Worm (Caenorhabditis elegans): ENCODE results near the gene F08F3.4.

Gene F08F3.4

ce11 chrV:5368792-5369191 is 42.0 kb upstream of the F08F3.4 start, which contains the start of gene T09D3.9:
Gene T09D3.9, minus strand, starts transcription at chrV:5368892.
- TF ChIP-seq nhr-20 (tag; optimal IDR thresholded peaks at IDR 0.05) = no peak
- no peak for TF ChIP-seq lin-15B (tag; optimal IDR thresholded peaks at IDR 0.05)
- no peak for TF ChIP-seq alr-1 (tag; optimal IDR thresholded peaks at IDR 0.05; ENCODE audit: borderline replicate concordance)

DNA sequence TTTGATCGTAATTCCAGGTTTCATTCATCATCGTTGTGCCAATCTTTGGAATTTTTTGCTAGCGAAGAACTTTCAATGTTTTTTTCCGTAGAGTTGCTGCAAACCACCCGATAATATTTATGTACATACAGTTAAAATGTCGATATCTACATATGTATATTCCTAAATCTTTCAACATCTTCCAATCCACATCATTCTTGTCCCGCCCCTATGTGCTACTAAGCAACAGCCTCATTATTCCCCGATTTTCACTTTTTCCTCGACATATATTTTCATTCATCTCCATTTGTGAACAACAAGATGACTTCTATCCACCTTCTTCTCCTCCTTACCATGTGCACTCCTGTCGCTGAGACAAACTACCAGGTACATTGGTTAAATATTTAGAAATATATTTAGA is 38.6 kb upstream of the F08F3.4 start, which contains the start of gene C35A11.3:
C35A11.3 (plus strand) TSS at position 301 of the 400 bp plus-strand sequence.
- TF ChIP-seq unc-30 (tag; optimal IDR thresholded peaks at IDR 0.05) = no peak
- TF ChIP-seq hlh-17 (GFP tag; optimal IDR thresholded peaks at IDR 0.05; ENCODE audit: borderline replicate concordance) = no peak
- no peak for TF ChIP-seq tbx-2 (tag; optimal IDR thresholded peaks at IDR 0.05)
- TF ChIP-seq mdl-1 (tag; optimal IDR thresholded peaks at IDR 0.05) = no peak
- no peak for TF ChIP-seq xbp-1 (tag; optimal IDR thresholded peaks at IDR 0.05)
- TF ChIP-seq ces-1 (GFP tag; optimal IDR thresholded peaks at IDR 0.05) = no peak
- no peak for TF ChIP-seq nhr-12 (tag; optimal IDR thresholded peaks at IDR 0.05)
- no peak for TF ChIP-seq blmp-1 (tag; optimal IDR thresholded peaks at IDR 0.05)
- no peak for TF ChIP-seq zip-4 (GFP tag; optimal IDR thresholded peaks at IDR 0.05)
- TF ChIP-seq alr-1 (tag; optimal IDR thresholded peaks at IDR 0.05; ENCODE audit: borderline replicate concordance) = no peak
- no peak for TF ChIP-seq efl-1 (optimal IDR thresholded peaks at IDR 0.05)
- no peak for TF ChIP-seq efl-1 (GFP tag; optimal IDR thresholded peaks at IDR 0.05 in 1 of 2)
- TF ChIP-seq hpl-2 (GFP tag; optimal IDR thresholded peaks at IDR 0.05) = no peak
- no peak for TF ChIP-seq Y116A8C.19 (tag; optimal IDR thresholded peaks at IDR 0.05; ENCODE audit: borderline replicate concordance)
- TF ChIP-seq ceh-82 (tag; optimal IDR thresholded peaks at IDR 0.05) = no peak
- TF ChIP-seq lir-3 (tag; optimal IDR thresholded peaks at IDR 0.05; ENCODE audit: poor library complexity) = no peak
- no peak for TF ChIP-seq ama-1 (optimal IDR thresholded peaks at IDR 0.05)
- no peak for TF ChIP-seq nhr-90 (tag; optimal IDR thresholded peaks at IDR 0.05; ENCODE audit: poor library complexity)
- TF ChIP-seq elt-3 (tag; optimal IDR thresholded peaks at IDR 0.05) = no peak

DNA sequence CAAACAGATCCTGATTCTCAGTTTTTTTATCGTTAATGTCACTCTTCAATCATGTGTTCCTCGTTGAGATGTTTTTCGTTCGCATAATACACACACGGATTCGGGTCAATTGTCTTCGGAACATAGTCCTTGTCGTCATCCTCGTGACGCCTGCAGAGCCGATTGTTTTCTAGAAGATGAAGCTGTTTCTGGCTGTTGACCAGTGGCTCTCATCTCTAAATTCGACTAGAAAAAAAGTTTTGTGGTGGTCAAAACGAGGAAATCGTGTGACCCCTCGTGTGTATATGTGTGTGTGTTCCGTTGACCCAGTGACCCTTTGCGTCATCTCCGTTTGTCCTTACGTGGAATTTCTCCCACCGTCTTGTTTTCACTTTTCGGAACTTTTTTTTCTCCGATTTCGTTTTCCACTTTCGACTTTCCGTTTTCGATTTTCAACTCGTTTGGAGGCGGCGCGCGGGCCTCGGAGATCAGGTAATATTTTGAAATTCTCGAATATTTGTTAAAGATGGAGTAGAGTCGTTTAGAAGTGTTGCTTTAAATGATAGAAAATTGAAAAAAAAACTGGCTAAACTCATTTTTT is 24.8 kb upstream of the F08F3.4 start, which contains the start of gene C35A11.2:
C35A11.2 (plus strand) TSS at position 386 of the 580 bp plus-strand sequence.
- TF ChIP-seq snu-23 (GFP tag; optimal IDR thresholded peaks at IDR 0.05) = no peak
- peak; percentile 96 for TF ChIP-seq blmp-1 (tag; optimal IDR thresholded peaks at IDR 0.05)

ce11 chrV:5392993-5393628 is 17.6 kb upstream of the F08F3.4 start, which contains the start of gene C35A11.4:
Gene C35A11.4, minus strand, starts transcription at chrV:5393148.
- TF ChIP-seq fkh-10 (GFP tag; optimal IDR thresholded peaks at IDR 0.05) = no peak
- no peak for TF ChIP-seq ceh-88 (GFP tag; IDR thresholded peaks at IDR 0.05)
- TF ChIP-seq lsy-2 (tag; optimal IDR thresholded peaks at IDR 0.05) = no peak
- TF ChIP-seq tlp-1 (tag; optimal IDR thresholded peaks at IDR 0.05) = peak; percentile 56
- no peak for TF ChIP-seq Y116A8C.19 (tag; optimal IDR thresholded peaks at IDR 0.05; ENCODE audit: borderline replicate concordance)
- TF ChIP-seq C34B4.2 (tag; optimal IDR thresholded peaks at IDR 0.05) = no peak
- TF ChIP-seq sup-37 (GFP tag; optimal IDR thresholded peaks at IDR 0.05) = no peak
- no peak for TF ChIP-seq nhr-12 (tag; optimal IDR thresholded peaks at IDR 0.05)
- TF ChIP-seq lin-35 (GFP tag; optimal IDR thresholded peaks at IDR 0.05) = peak in 1 of 2 experiments; percentile 23
- TF ChIP-seq nhr-71 (tag; optimal IDR thresholded peaks at IDR 0.05) = peak; percentile 9
- no peak for TF ChIP-seq mef-2 (tag; optimal IDR thresholded peaks at IDR 0.05)
- TF ChIP-seq fkh-4 (tag; optimal IDR thresholded peaks at IDR 0.05; ENCODE audit: borderline replicate concordance) = no peak
- TF ChIP-seq efl-1 (optimal IDR thresholded peaks at IDR 0.05) = no peak
- TF ChIP-seq efl-1 (GFP tag; optimal IDR thresholded peaks at IDR 0.05 in 1 of 2) = no peak
- no peak for TF ChIP-seq alr-1 (tag; optimal IDR thresholded peaks at IDR 0.05; ENCODE audit: borderline replicate concordance)
- TF ChIP-seq unc-62 (GFP tag; optimal IDR thresholded peaks at IDR 0.05) = no peak
- TF ChIP-seq jun-1 (tag; optimal IDR thresholded peaks at IDR 0.05) = no peak
- no peak for TF ChIP-seq elt-3 (tag; optimal IDR thresholded peaks at IDR 0.05)
- TF ChIP-seq elt-2 (tag; optimal IDR thresholded peaks at IDR 0.05) = peak; percentile 97
- TF ChIP-seq ama-1 (optimal IDR thresholded peaks at IDR 0.05) = no peak
- no peak for TF ChIP-seq nhr-11 (tag; optimal IDR thresholded peaks at IDR 0.05)
- TF ChIP-seq efl-3 (GFP tag; optimal IDR thresholded peaks at IDR 0.05) = no peak
- TF ChIP-seq C16A3.4 (tag; optimal IDR thresholded peaks at IDR 0.05) = no peak
- no peak for TF ChIP-seq unc-98 (GFP tag; IDR thresholded peaks at IDR 0.05)
- TF ChIP-seq C04F5.9 (tag; optimal IDR thresholded peaks at IDR 0.05) = no peak
- TF ChIP-seq snu-23 (GFP tag; optimal IDR thresholded peaks at IDR 0.05) = no peak
- no peak for TF ChIP-seq ztf-11 (tag; optimal IDR thresholded peaks at IDR 0.05)
- TF ChIP-seq egl-13 (tag; optimal IDR thresholded peaks at IDR 0.05) = no peak
- no peak for TF ChIP-seq ceh-8 (GFP tag; optimal IDR thresholded peaks at IDR 0.05)
- no peak for TF ChIP-seq aha-1 (tag; optimal IDR thresholded peaks at IDR 0.05)

All from whole organism, L1 larva.